Worm (Caenorhabditis elegans): ENCODE measurements around the gene T09A12.1.

DNA sequence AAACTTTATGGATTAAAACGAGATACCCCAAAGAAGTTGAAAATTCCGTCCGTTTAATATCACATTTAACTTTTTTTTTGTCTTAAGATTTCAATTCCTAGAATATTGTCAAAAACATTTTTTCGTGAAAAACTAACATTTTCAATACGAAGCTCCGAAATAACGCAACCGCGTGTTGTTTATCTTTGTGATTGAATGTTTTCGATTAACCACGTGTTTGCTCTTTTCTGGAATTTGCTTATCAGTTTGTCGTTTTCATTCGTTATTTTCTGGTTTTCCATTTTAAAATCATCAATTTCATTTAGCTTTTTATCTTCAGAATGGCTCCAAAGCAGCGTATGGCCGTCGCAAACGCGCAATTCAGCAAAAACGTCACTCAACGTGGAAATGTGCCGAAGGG is 18.9 kb upstream of the T09A12.1 start, which contains the start of gene serp-1.2:
- peak; percentile 64 for TF ChIP-seq hlh-11 (tag; optimal IDR thresholded peaks at IDR 0.05)
- TF ChIP-seq pha-4 (GFP tag; IDR thresholded peaks at IDR 0.05), result no peak
- TF ChIP-seq pha-4 (tag; optimal IDR thresholded peaks at IDR 0.05), result no peak
- no peak for TF ChIP-seq skn-1 (tag; optimal IDR thresholded peaks at IDR 0.05)
- no peak for TF ChIP-seq aly-2 (tag; optimal IDR thresholded peaks at IDR 0.05)
- no peak for TF ChIP-seq F37D6.2 (tag; optimal IDR thresholded peaks at IDR 0.05)
- TF ChIP-seq ztf-11 (tag; optimal IDR thresholded peaks at IDR 0.05), result no peak
- no peak for TF ChIP-seq nhr-111 (GFP tag; optimal IDR thresholded peaks at IDR 0.05)
- TF ChIP-seq mdl-1 (tag; optimal IDR thresholded peaks at IDR 0.05), result peak in 1 of 2 experiments; percentile 21
